Worm (Caenorhabditis elegans) whole organism, late embryonic: ENCODE data around the gene pqn-25.
A peak's percentile ranks its signal among the peaks of the same experiment; 100 is the strongest.

ENCODE experiments used
- C38D4.7 ChIP-seq: fragments of 200-800 bp; sonication (Bioruptor generic); optimal IDR thresholded peaks from 2 replicates; lab custom pipeline; 2018; ENCODE audit warnings: mild to moderate bottlenecking, missing genetic modification characterization, moderate library complexity, missing compliant biosample characterization
- F13H6.1 ChIP-seq: sonication (generic microtip); optimal IDR thresholded peaks from 2 replicates; lab custom pipeline; 2016; ENCODE audit warnings: missing genetic modification characterization, missing compliant biosample characterization
- K02D7.2 ChIP-seq: sonication (generic microtip); optimal IDR thresholded peaks from 2 replicates; lab custom pipeline; 2017; ENCODE audit warnings: mild to moderate bottlenecking, missing genetic modification characterization, missing compliant biosample characterization
- T23F11.4 ChIP-seq: fragments of 200-800 bp; sonication (Bioruptor generic); optimal IDR thresholded peaks from 2 replicates; lab custom pipeline; 2018; ENCODE audit warnings: mild to moderate bottlenecking, missing genetic modification characterization, missing compliant biosample characterization
- ama-1 ChIP-seq: fragments of 150-350 bp; optimal IDR thresholded peaks from 2 replicates; lab custom pipeline; 2014
- ceh-18 ChIP-seq: sonication (generic microtip); optimal IDR thresholded peaks from 2 replicates; lab custom pipeline; 2016; ENCODE audit warnings: missing genetic modification characterization, missing compliant biosample characterization
- ceh-2 ChIP-seq: sonication (generic microtip); optimal IDR thresholded peaks from 2 replicates; lab custom pipeline; 2016; ENCODE audit warnings: missing genotype, missing genetic modification characterization, missing compliant biosample characterization
- ceh-31 ChIP-seq: sonication (generic microtip); optimal IDR thresholded peaks from 2 replicates; lab custom pipeline; 2016; ENCODE audit warnings: missing genetic modification characterization, missing compliant biosample characterization
- ceh-34 ChIP-seq: sonication (generic microtip); optimal IDR thresholded peaks from 2 replicates; lab custom pipeline; 2016; ENCODE audit warnings: mild to moderate bottlenecking, missing genetic modification characterization, missing compliant biosample characterization
- ceh-48 ChIP-seq: sonication (generic microtip); optimal IDR thresholded peaks from 2 replicates; lab custom pipeline; 2016; ENCODE audit warnings: missing genetic modification characterization, inconsistent platforms, missing compliant biosample characterization
- ceh-6 ChIP-seq: fragments of 200-800 bp; sonication (Bioruptor generic); optimal IDR thresholded peaks from 2 replicates; lab custom pipeline; 2018; ENCODE audit warnings: mild to moderate bottlenecking, missing genetic modification characterization, missing compliant biosample characterization
- ceh-9 ChIP-seq: sonication (generic microtip); optimal IDR thresholded peaks from 2 replicates; lab custom pipeline; 2016; ENCODE audit warnings: mild to moderate bottlenecking, missing genetic modification characterization, inconsistent platforms, missing compliant biosample characterization
- che-1 ChIP-seq: sonication (generic microtip); optimal IDR thresholded peaks from 2 replicates; lab custom pipeline; 2016; ENCODE audit warnings: mild to moderate bottlenecking, missing genetic modification characterization, missing compliant biosample characterization
- elt-2 ChIP-seq: sonication (generic microtip); optimal IDR thresholded peaks from 2 replicates; lab custom pipeline; 2016; ENCODE audit warnings: missing genetic modification reagents, missing genetic modification characterization, missing compliant biosample characterization
- ets-4 ChIP-seq: sonication (generic microtip); optimal IDR thresholded peaks from 2 replicates; lab custom pipeline; 2016; ENCODE audit warnings: missing genetic modification characterization, missing compliant biosample characterization
- eyg-1 ChIP-seq: sonication (generic microtip); optimal IDR thresholded peaks from 2 replicates; lab custom pipeline; 2016; ENCODE audit warnings: missing genotype, missing genetic modification characterization, missing compliant biosample characterization
- gmeb-2 ChIP-seq: sonication (generic microtip); optimal IDR thresholded peaks from 2 replicates; lab custom pipeline; 2016; ENCODE audit warnings: missing genetic modification characterization, inconsistent platforms, missing compliant biosample characterization
- hlh-13 ChIP-seq: fragments of 200-800 bp; sonication (Bioruptor generic); optimal IDR thresholded peaks from 2 replicates; lab custom pipeline; 2018; ENCODE audit warnings: mild to moderate bottlenecking, missing genetic modification characterization, missing compliant biosample characterization
- hlh-30 ChIP-seq: sonication (generic microtip); optimal IDR thresholded peaks from 2 replicates; lab custom pipeline; 2017; ENCODE audit warnings: antibody characterized with exemption, missing genetic modification characterization, missing compliant biosample characterization; ENCODE audit not compliant: insufficient read depth
- hlh-6 ChIP-seq: sonication (generic microtip); optimal IDR thresholded peaks from 2 replicates; lab custom pipeline; 2016; ENCODE audit warnings: missing genotype, missing genetic modification characterization, missing compliant biosample characterization
- hlh-8 ChIP-seq: sonication (generic microtip); optimal IDR thresholded peaks from 2 replicates; lab custom pipeline; 2016; ENCODE audit warnings: missing genotype, missing genetic modification characterization, missing compliant biosample characterization
- madf-2 ChIP-seq: sonication (generic microtip); optimal IDR thresholded peaks from 2 replicates; lab custom pipeline; 2017; ENCODE audit warnings: missing genetic modification characterization, missing compliant biosample characterization
- nfya-1 ChIP-seq: sonication (generic microtip); optimal IDR thresholded peaks from 2 replicates; lab custom pipeline; 2017; ENCODE audit warnings: missing genetic modification characterization, mild to moderate bottlenecking, missing compliant biosample characterization, antibody characterized with exemption, moderate library complexity
- nhr-232 ChIP-seq: sonication (generic microtip); optimal IDR thresholded peaks from 2 replicates; lab custom pipeline; 2016; ENCODE audit warnings: missing genetic modification characterization, missing compliant biosample characterization
- odd-2 ChIP-seq: sonication (generic microtip); optimal IDR thresholded peaks from 2 replicates; lab custom pipeline; 2017; ENCODE audit warnings: antibody characterized with exemption, mild to moderate bottlenecking, missing genetic modification characterization, missing compliant biosample characterization
- pag-3 ChIP-seq: sonication (generic microtip); optimal IDR thresholded peaks from 2 replicates; lab custom pipeline; 2016; ENCODE audit warnings: missing compliant biosample characterization, missing genetic modification characterization, borderline replicate concordance
- pax-1 ChIP-seq: fragments of 150-350 bp; optimal IDR thresholded peaks from 2 replicates; lab custom pipeline; 2014; ENCODE audit warnings: missing biosample characterization, missing genetic modification characterization
- pha-4 ChIP-seq: fragments of 150-350 bp; optimal IDR thresholded peaks from 2 replicates; lab custom pipeline; 2018; ENCODE audit warnings: missing biosample characterization, missing genetic modification reagents, missing genetic modification characterization
- pqm-1 ChIP-seq: sonication (generic microtip); optimal IDR thresholded peaks from 2 replicates; lab custom pipeline; 2016; ENCODE audit warnings: missing genetic modification characterization, missing compliant biosample characterization
- rnt-1 ChIP-seq: sonication (generic microtip); optimal IDR thresholded peaks from 2 replicates; lab custom pipeline; 2016; ENCODE audit warnings: missing genetic modification characterization, missing compliant biosample characterization
- sdc-2 ChIP-seq: sonication (generic microtip); optimal IDR thresholded peaks from 2 replicates; lab custom pipeline; 2016; ENCODE audit warnings: missing genotype, missing genetic modification characterization, missing compliant biosample characterization
- sox-4 ChIP-seq: sonication (generic microtip); optimal IDR thresholded peaks from 2 replicates; lab custom pipeline; 2017; ENCODE audit warnings: mild to moderate bottlenecking, missing genetic modification characterization, inconsistent platforms, missing compliant biosample characterization
- syd-9 ChIP-seq: sonication (generic microtip); optimal IDR thresholded peaks from 2 replicates; lab custom pipeline; 2016; ENCODE audit warnings: mild to moderate bottlenecking, missing genetic modification characterization, moderate library complexity, missing compliant biosample characterization
- tbx-2 ChIP-seq: sonication (generic microtip); optimal IDR thresholded peaks from 2 replicates; lab custom pipeline; 2016; ENCODE audit warnings: missing genetic modification characterization, missing compliant biosample characterization
- ttx-3 ChIP-seq: sonication (generic microtip); optimal IDR thresholded peaks from 2 replicates; lab custom pipeline; 2016; ENCODE audit warnings: missing genetic modification reagents, missing genetic modification characterization, missing compliant biosample characterization
- unc-3 ChIP-seq, 2 experiments: fragments of 200-800 bp in 1 of 2; sonication (Bioruptor generic) in 1 of 2; sonication (generic microtip) in 1 of 2; conservative IDR thresholded peaks in 1 of 2; optimal IDR thresholded peaks in 1 of 2; 2 replicates each; pipeline versions ENCODE4 v1.3.6 to Lab custom; 2016 to 2022; ENCODE audit warnings: missing compliant biosample characterization in 2 of 2, missing genetic modification characterization in 2 of 2, missing genetic modification reagents in 1 of 2
- unc-55 ChIP-seq: sonication (generic microtip); optimal IDR thresholded peaks from 2 replicates; lab custom pipeline; 2017; ENCODE audit warnings: missing biosample characterization, missing genetic modification reagents, missing genetic modification characterization
- unc-86 ChIP-seq: sonication (generic microtip); optimal IDR thresholded peaks from 2 replicates; lab custom pipeline; 2016; ENCODE audit warnings: missing genetic modification characterization, missing compliant biosample characterization
- zip-5 ChIP-seq: sonication (generic microtip); optimal IDR thresholded peaks from 2 replicates; lab custom pipeline; 2016; ENCODE audit warnings: missing genetic modification characterization, missing compliant biosample characterization

pqn-25 gene

ce11 chrIII:5502915-5503575 lies 9.4 kb downstream of the pqn-25 start (continued):
- TF ChIP-seq hlh-30, result peak; percentile 23

ce11 chrIII:5501358-5502287 lies 10.8 kb downstream of the pqn-25 start, which contains the start of gene R02F2.1:
R02F2.1 (plus strand) TSS chrIII:5501885.
- peak; percentile 7 for TF ChIP-seq hlh-30
- no peak for TF ChIP-seq unc-55 (GFP tag; lab: Kevin White, UChicago)

ce11 chrIII:5500732-5501131 lies 11.7 kb downstream of the pqn-25 start:
- no peak for TF ChIP-seq T23F11.4 (GFP tag; lab: Kevin White, UChicago)
- TF ChIP-seq C38D4.7 (GFP tag; lab: Kevin White, UChicago), result no peak
- TF ChIP-seq F13H6.1 (tag; lab: Kevin White, UChicago), result no peak
- no peak for TF ChIP-seq nfya-1 (tag; lab: Kevin White, UChicago)
- no peak for TF ChIP-seq che-1 (tag; lab: Kevin White, UChicago)
- no peak for TF ChIP-seq tbx-2 (tag; lab: Kevin White, UChicago)
- TF ChIP-seq ceh-18 (tag; lab: Kevin White, UChicago), result no peak
- no peak for TF ChIP-seq syd-9 (tag; lab: Kevin White, UChicago)
- no peak for TF ChIP-seq sox-4
- TF ChIP-seq nhr-232 (tag; lab: Kevin White, UChicago), result no peak
- no peak for TF ChIP-seq rnt-1 (tag; lab: Kevin White, UChicago)
- no peak for TF ChIP-seq sdc-2 (tag; lab: Kevin White, UChicago)
- TF ChIP-seq ets-4 (tag; lab: Kevin White, UChicago), result no peak
- no peak for TF ChIP-seq ceh-34 (tag; lab: Kevin White, UChicago)
- no peak for TF ChIP-seq hlh-8 (tag; lab: Kevin White, UChicago)
- TF ChIP-seq zip-5, result no peak
- TF ChIP-seq pqm-1 (tag; lab: Kevin White, UChicago), result no peak
- no peak for TF ChIP-seq pha-4
- no peak for TF ChIP-seq ceh-2
- TF ChIP-seq, all 69 proteins: peak for 0

ce11 chrIII:5499942-5500341 lies 12.5 kb downstream of the pqn-25 start:
- TF ChIP-seq gmeb-2, result no peak
- TF ChIP-seq sox-4, result no peak
- no peak for TF ChIP-seq elt-2 (tag; lab: Kevin White, UChicago)
- TF ChIP-seq K02D7.2 (tag; lab: Kevin White, UChicago), result no peak
- TF ChIP-seq ceh-31 (tag; lab: Kevin White, UChicago), result peak; percentile 23
- no peak for TF ChIP-seq pha-4
- TF ChIP-seq ets-4 (tag; lab: Kevin White, UChicago), result no peak
- TF ChIP-seq rnt-1 (tag; lab: Kevin White, UChicago), result no peak
- no peak for TF ChIP-seq C38D4.7 (GFP tag; lab: Kevin White, UChicago)
- TF ChIP-seq sdc-2 (tag; lab: Kevin White, UChicago), result no peak
- TF ChIP-seq pag-3, result no peak
- no peak for TF ChIP-seq madf-2
- no peak for TF ChIP-seq ceh-9 (tag; lab: Kevin White, UChicago)
- no peak for TF ChIP-seq ceh-6 (GFP tag; lab: Kevin White, UChicago)
- no peak for TF ChIP-seq ttx-3 (tag; lab: Kevin White, UChicago)
- no peak for TF ChIP-seq nhr-232 (tag; lab: Kevin White, UChicago)
- TF ChIP-seq hlh-13 (GFP tag; lab: Kevin White, UChicago), result no peak
- TF ChIP-seq tbx-2 (tag; lab: Kevin White, UChicago), result peak; percentile 2
- no peak for TF ChIP-seq che-1 (tag; lab: Kevin White, UChicago)
- no peak for TF ChIP-seq ama-1
- peak; percentile 86 for TF ChIP-seq hlh-30
- TF ChIP-seq pax-1 (tag; lab: Kevin White, UChicago), result no peak
- TF ChIP-seq unc-86 (tag; lab: Kevin White, UChicago), result no peak
- no peak for TF ChIP-seq unc-3 (GFP tag; conservative IDR thresholded peaks at IDR 0.05; lab: Robert Waterston, UW)
- TF ChIP-seq unc-3 (tag; optimal IDR thresholded peaks at IDR 0.05; lab: Kevin White, UChicago), result no peak
- TF ChIP-seq ceh-48 (tag; lab: Kevin White, UChicago), result peak; percentile 31
- TF ChIP-seq odd-2, result no peak
- no peak for TF ChIP-seq hlh-6 (tag; lab: Kevin White, UChicago)
- no peak for TF ChIP-seq eyg-1 (tag; lab: Kevin White, UChicago)
- no peak for TF ChIP-seq pqm-1 (tag; lab: Kevin White, UChicago)
